Fruit fly (Drosophila melanogaster): ENCODE results near the gene CG4080.

Gene CG4080

DNA sequence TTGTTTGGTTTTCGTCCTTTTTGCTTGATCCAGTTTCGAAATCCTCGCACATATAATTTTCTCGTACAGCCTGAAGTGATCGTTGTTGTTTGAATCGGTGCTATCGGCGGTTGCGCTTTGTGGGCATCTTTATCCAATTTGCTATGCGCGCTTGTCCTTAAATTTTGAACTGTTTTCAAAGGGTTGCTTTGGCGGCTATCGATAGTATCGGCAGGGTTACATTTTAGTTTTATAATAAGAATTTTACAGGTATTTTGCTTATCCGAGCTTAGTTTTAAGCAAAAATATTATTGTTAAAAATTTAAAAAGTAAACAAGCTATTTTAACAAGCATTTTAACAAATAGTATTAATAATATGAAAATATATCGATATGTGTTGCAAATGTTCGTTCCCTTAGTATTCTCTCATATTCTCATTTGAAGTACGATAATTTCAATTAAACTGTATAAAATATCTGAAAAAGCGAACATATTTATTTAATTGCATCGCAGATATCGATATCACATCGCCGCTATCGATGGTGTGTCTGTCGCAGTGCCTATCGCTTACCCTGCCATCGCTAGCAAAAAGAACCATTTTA lies 32.1 kb downstream of the CG4080 start, which contains the start of the genes Klp67A and CG4452 (continued):
- TF ChIP-seq kah (GFP tag; optimal IDR thresholded peaks at IDR 0.05) = no peak
- TF ChIP-seq Hr51 (GFP tag; optimal IDR thresholded peaks at IDR 0.05) = peak in 1 of 2 experiments; percentile 37
- no peak for TF ChIP-seq CG6254 (GFP tag; optimal IDR thresholded peaks at IDR 0.05)
- no peak for TF ChIP-seq CG11085 (GFP tag; IDR thresholded peaks at IDR 0.05)
- no peak for TF ChIP-seq gcm (GFP tag; optimal IDR thresholded peaks at IDR 0.05)
- peak; percentile 89 for TF ChIP-seq CG13287 (GFP tag; IDR thresholded peaks at IDR 0.05; ENCODE audit: partially characterized antibody)
- TF ChIP-seq ttk (GFP tag; IDR thresholded peaks at IDR 0.05) = no peak
- no peak for TF ChIP-seq shn (GFP tag; optimal IDR thresholded peaks at IDR 0.05)
- TF ChIP-seq CG7745 (tag; optimal IDR thresholded peaks at IDR 0.05) = no peak
- TF ChIP-seq CG5245 (GFP tag; optimal IDR thresholded peaks at IDR 0.05) = no peak
- peak; percentile 5 for TF ChIP-seq CG34376 (GFP tag; optimal IDR thresholded peaks at IDR 0.05)
- TF ChIP-seq CG15514 (GFP tag; optimal IDR thresholded peaks at IDR 0.05) = peak; percentile 74
- no peak for TF ChIP-seq CG31224 (GFP tag; IDR thresholded peaks at IDR 0.05)
- no peak for TF ChIP-seq CG30431 (GFP tag; optimal IDR thresholded peaks at IDR 0.05)
- TF ChIP-seq toy (GFP tag; IDR thresholded peaks at IDR 0.05) = no peak
- TF ChIP-seq CG4282 (GFP tag; optimal IDR thresholded peaks at IDR 0.05) = no peak
- TF ChIP-seq Ada2b (GFP tag; IDR thresholded peaks at IDR 0.05) = no peak
- no peak for TF ChIP-seq CG4730 (GFP tag; IDR thresholded peaks at IDR 0.05)
- TF ChIP-seq tin (GFP tag; optimal IDR thresholded peaks at IDR 0.05) = peak; percentile 55
- no peak for TF ChIP-seq HLH3B (GFP tag; IDR thresholded peaks at IDR 0.05)
- no peak for TF ChIP-seq CG8765 (GFP tag; IDR thresholded peaks at IDR 0.05)
- peak; percentile 72 for TF ChIP-seq CG8924 (tag; optimal IDR thresholded peaks at IDR 0.05)
- peak; percentile 3 for TF ChIP-seq gfzf (GFP tag; optimal IDR thresholded peaks at IDR 0.05)
- TF ChIP-seq org-1 (GFP tag; optimal IDR thresholded peaks at IDR 0.05) = no peak
- peak; percentile 39 for TF ChIP-seq kay (GFP tag; optimal IDR thresholded peaks at IDR 0.05)
- TF ChIP-seq tll (GFP tag; optimal IDR thresholded peaks at IDR 0.05) = peak in 1 of 2 experiments; percentile 22
- TF ChIP-seq ATbp (GFP tag; optimal IDR thresholded peaks at IDR 0.05) = no peak
- TF ChIP-seq Side (GFP tag; optimal IDR thresholded peaks at IDR 0.05) = no peak
- peak in 1 of 3 experiments; percentile 56 for TF ChIP-seq lola (GFP tag; optimal IDR thresholded peaks at IDR 0.05)
- TF ChIP-seq Mad (GFP tag; optimal IDR thresholded peaks at IDR 0.05) = no peak
- TF ChIP-seq fru (optimal IDR thresholded peaks at IDR 0.05) = no peak
- no peak for TF ChIP-seq CG33213 (GFP tag; optimal IDR thresholded peaks at IDR 0.05)
- no peak for TF ChIP-seq fd64A (GFP tag; optimal IDR thresholded peaks at IDR 0.05)
- TF ChIP-seq vnd (GFP tag; IDR thresholded peaks at IDR 0.05; ENCODE audit: partially characterized antibody) = peak; percentile 93
- TF ChIP-seq CG15479 (GFP tag; optimal IDR thresholded peaks at IDR 0.05) = peak; percentile 27
- no peak for TF ChIP-seq CG10462 (GFP tag; optimal IDR thresholded peaks at IDR 0.05)
- TF ChIP-seq bbx (GFP tag; IDR thresholded peaks at IDR 0.05; ENCODE audit: partially characterized antibody) = peak; percentile 86
- TF ChIP-seq CG18619 (GFP tag; optimal IDR thresholded peaks at IDR 0.05) = peak; percentile 17
- peak; percentile 13 for TF ChIP-seq salm (tag; optimal IDR thresholded peaks at IDR 0.05)
- TF ChIP-seq CkIIα-i1 (GFP tag; IDR thresholded peaks at IDR 0.05) = no peak
- TF ChIP-seq CG13624 (GFP tag; optimal IDR thresholded peaks at IDR 0.05) = no peak
- TF ChIP-seq Drgx (GFP tag; IDR thresholded peaks at IDR 0.05) = no peak
- 0 out of 2 replicates have a peak, but pooled peaks have one; percentile 34 for TF ChIP-seq al (GFP tag; IDR thresholded peaks at IDR 0.05)
- TF ChIP-seq h (optimal IDR thresholded peaks at IDR 0.05) = no peak
- TF ChIP-seq Max (GFP tag; optimal IDR thresholded peaks at IDR 0.05) = peak; percentile 32
- TF ChIP-seq Dll (GFP tag; IDR thresholded peaks at IDR 0.05; ENCODE audit: partially characterized antibody) = peak; percentile 96
- TF ChIP-seq ato (GFP tag; IDR thresholded peaks at IDR 0.05; ENCODE audit: partially characterized antibody) = peak; percentile 75
- peak; percentile 20 for TF ChIP-seq CG1603 (tag; optimal IDR thresholded peaks at IDR 0.05)
- TF ChIP-seq CG4820 (GFP tag; optimal IDR thresholded peaks at IDR 0.05) = no peak
- no peak for TF ChIP-seq fd96Cb (tag; optimal IDR thresholded peaks at IDR 0.05)

Data from whole organism, embryonic.